Fruit fly (Drosophila melanogaster) whole organism, embryonic: ENCODE results near the gene Mbs.
A peak's percentile ranks its signal among the peaks of the same experiment; 100 is the strongest.

Experiments
- Bdp1 ChIP-seq: fragments of 200-800 bp; sonication (Bioruptor generic); optimal IDR thresholded peaks from 3 replicates; lab custom pipeline; 2016; ENCODE audit warnings: missing biosample characterization, missing genetic modification characterization
- CG10209 ChIP-seq: fragments of 200-800 bp; sonication (Bioruptor generic); optimal IDR thresholded peaks from 3 replicates; lab custom pipeline; 2017; ENCODE audit warnings: missing biosample characterization, mild to moderate bottlenecking, missing genetic modification characterization, missing genetic modification reagents
- CG1024 ChIP-seq: fragments of 200-800 bp; sonication (Bioruptor generic); IDR thresholded peaks from 2 replicates; pipeline ENCODE4 v1.3.6; 2022; ENCODE audit warnings: missing biosample characterization, missing genetic modification characterization
- CG10462 ChIP-seq: fragments of 200-800 bp; sonication (Bioruptor generic); optimal IDR thresholded peaks from 2 replicates; lab custom pipeline; 2016; ENCODE audit warnings: missing biosample characterization, missing genetic modification characterization
- CG12391 ChIP-seq: fragments of 200-800 bp; sonication (Bioruptor generic); optimal IDR thresholded peaks from 3 replicates; lab custom pipeline; 2018; ENCODE audit warnings: missing biosample characterization, mild to moderate bottlenecking, missing genetic modification characterization, moderate library complexity
- CG14050 ChIP-seq: fragments of 200-800 bp; sonication (Bioruptor generic); IDR thresholded peaks from 3 replicates; pipeline ENCODE4 v1.3.6; 2022; ENCODE audit warnings: missing biosample characterization, missing genetic modification characterization
- CG15514 ChIP-seq: fragments of 200-800 bp; sonication (Bioruptor generic); optimal IDR thresholded peaks from 3 replicates; lab custom pipeline; 2017; ENCODE audit warnings: missing biosample characterization, missing genetic modification characterization, mild to moderate bottlenecking, moderate library complexity, missing genetic modification reagents
- CG16815 ChIP-seq: fragments of 200-800 bp; sonication (Bioruptor generic); optimal IDR thresholded peaks from 3 replicates; lab custom pipeline; 2017; ENCODE audit warnings: missing biosample characterization, mild to moderate bottlenecking, missing genetic modification characterization
- CG16863 ChIP-seq: fragments of 200-800 bp; sonication (Bioruptor generic); optimal IDR thresholded peaks from 3 replicates; lab custom pipeline; 2016; ENCODE audit warnings: missing biosample characterization, missing genetic modification characterization
- CG17385 ChIP-seq: fragments of 200-800 bp; sonication (Bioruptor generic); optimal IDR thresholded peaks from 3 replicates; lab custom pipeline; 2018; ENCODE audit warnings: missing biosample characterization, mild to moderate bottlenecking, missing genetic modification characterization
- CG32767 ChIP-seq: fragments of 200-800 bp; sonication (Bioruptor generic); IDR thresholded peaks from 2 replicates; pipeline ENCODE4 v1.3.6; 2022; ENCODE audit warnings: missing biosample characterization, missing genetic modification characterization
- CG33213 ChIP-seq: fragments of 200-800 bp; sonication (Bioruptor generic); optimal IDR thresholded peaks from 3 replicates; lab custom pipeline; 2016; ENCODE audit warnings: missing biosample characterization, missing genetic modification characterization
- CG4328 ChIP-seq: fragments of 200-800 bp; sonication (Bioruptor generic); optimal IDR thresholded peaks from 3 replicates; lab custom pipeline; 2017; ENCODE audit warnings: missing biosample characterization, missing genetic modification reagents, missing genetic modification characterization
- CG43689 ChIP-seq: fragments of 200-800 bp; sonication (Bioruptor generic); IDR thresholded peaks from 2 replicates; pipeline ENCODE4 v1.3.6; 2022; ENCODE audit warnings: missing biosample characterization, missing genetic modification characterization
- CG4404 ChIP-seq: fragments of 200-800 bp; sonication (Bioruptor generic); IDR thresholded peaks from 2 replicates; pipeline ENCODE4 v1.3.6; 2022; ENCODE audit warnings: missing biosample characterization, missing genetic modification characterization
- CG4617 ChIP-seq: fragments of 200-800 bp; sonication (Bioruptor generic); optimal IDR thresholded peaks from 3 replicates; lab custom pipeline; 2016; ENCODE audit warnings: missing biosample characterization, missing genetic modification characterization, borderline replicate concordance
- CG4854 ChIP-seq: fragments of 200-800 bp; sonication (Bioruptor generic); optimal IDR thresholded peaks from 2 replicates; lab custom pipeline; 2016; ENCODE audit warnings: missing biosample characterization, missing genetic modification characterization, inconsistent platforms
- CG6791 ChIP-seq: fragments of 200-800 bp; sonication (Bioruptor generic); IDR thresholded peaks from 3 replicates; pipeline ENCODE4 v1.3.6; 2022; ENCODE audit warnings: missing biosample characterization, missing genetic modification characterization; ENCODE audit not compliant: partially characterized antibody
- CG8944 ChIP-seq: fragments of 200-800 bp; sonication (Bioruptor generic); optimal IDR thresholded peaks from 3 replicates; lab custom pipeline; 2016; ENCODE audit warnings: missing biosample characterization, missing genetic modification characterization
- CG9609 ChIP-seq: fragments of 200-800 bp; sonication (Bioruptor generic); optimal IDR thresholded peaks from 3 replicates; lab custom pipeline; 2016; ENCODE audit warnings: missing biosample characterization, missing genetic modification characterization
- D19A ChIP-seq: fragments of 200-800 bp; optimal IDR thresholded peaks from 3 replicates; lab custom pipeline; 2019; ENCODE audit warnings: missing biosample characterization, mild to moderate bottlenecking, missing genetic modification characterization, moderate library complexity
- Dip3 ChIP-seq: fragments of 200-800 bp; sonication (Bioruptor generic); optimal IDR thresholded peaks from 3 replicates; lab custom pipeline; 2016; ENCODE audit warnings: missing biosample characterization, missing genetic modification characterization
- Doc3 ChIP-seq: fragments of 200-800 bp; sonication (Bioruptor generic); IDR thresholded peaks from 3 replicates; pipeline ENCODE4 v1.3.6; 2022; ENCODE audit warnings: missing biosample characterization, missing genetic modification characterization; ENCODE audit not compliant: partially characterized antibody
- Eip74EF ChIP-seq, 2 experiments: fragments of 200-800 bp in 1 of 2; fragments of >200 bp in 1 of 2; sonication (Bioruptor generic) in 1 of 2; optimal IDR thresholded peaks; 2 replicates each; lab custom pipeline; 2017 to 2019; ENCODE audit warnings: missing biosample characterization in 2 of 2, missing genetic modification characterization in 2 of 2, mild to moderate bottlenecking in 1 of 2, moderate library complexity in 1 of 2
- Fer2 ChIP-seq: fragments of 200-800 bp; sonication (Bioruptor generic); optimal IDR thresholded peaks from 2 replicates; lab custom pipeline; 2018; ENCODE audit warnings: missing biosample characterization, mild to moderate bottlenecking, missing genetic modification characterization, moderate library complexity
- HLH3B ChIP-seq: fragments of 200-800 bp; sonication (Bioruptor generic); IDR thresholded peaks from 2 replicates; pipeline ENCODE4 v1.3.6; 2022; ENCODE audit warnings: missing biosample characterization, missing genetic modification characterization
- HLH54F ChIP-seq: fragments of 200-800 bp; sonication (Bioruptor generic); optimal IDR thresholded peaks from 3 replicates; lab custom pipeline; 2016; ENCODE audit warnings: missing biosample characterization, missing genetic modification characterization
- Hr78 ChIP-seq, 2 experiments: fragments of 200-800 bp in 1 of 2; fragments of >200 bp in 1 of 2; sonication (Bioruptor generic) in 1 of 2; optimal IDR thresholded peaks; 2 replicates each; lab custom pipeline; 2017 to 2019; ENCODE audit warnings: missing biosample characterization in 2 of 2, missing genetic modification characterization in 2 of 2, mild to moderate bottlenecking in 1 of 2, moderate library complexity in 1 of 2
- Jarid2 ChIP-seq: fragments of 200-800 bp; sonication (Bioruptor generic); optimal IDR thresholded peaks from 3 replicates; lab custom pipeline; 2017; ENCODE audit warnings: mild to moderate bottlenecking, missing biosample characterization, missing genetic modification reagents, missing genetic modification characterization
- Mad ChIP-seq: fragments of 200-800 bp; sonication (Bioruptor generic); optimal IDR thresholded peaks from 2 replicates; lab custom pipeline; 2016; ENCODE audit warnings: missing biosample characterization, missing genetic modification characterization
- Stat92E ChIP-seq, 3 experiments: fragments of >200 bp in 2 of 3; fragments of 200-800 bp in 1 of 3; sonication (Bioruptor generic) in 1 of 3; optimal IDR thresholded peaks; 2 replicates each; lab custom pipeline; 2017 to 2019; ENCODE audit warnings: missing biosample characterization in 3 of 3, missing genetic modification characterization in 3 of 3, mild to moderate bottlenecking in 1 of 3, moderate library complexity in 1 of 3
- ac ChIP-seq: fragments of 200-800 bp; sonication (Bioruptor generic); optimal IDR thresholded peaks from 3 replicates; lab custom pipeline; 2017; ENCODE audit warnings: missing biosample characterization, mild to moderate bottlenecking, missing genetic modification characterization
- al ChIP-seq: fragments of 200-800 bp; sonication (Bioruptor generic); IDR thresholded peaks from 2 replicates; pipeline ENCODE4 v1.3.6; 2022; ENCODE audit warnings: missing biosample characterization, missing genetic modification characterization
- ap ChIP-seq: fragments of 200-800 bp; sonication (Bioruptor generic); IDR thresholded peaks from 2 replicates; pipeline ENCODE4 v1.3.6; 2022; ENCODE audit warnings: missing biosample characterization, missing genetic modification characterization
- bbx ChIP-seq: fragments of 200-800 bp; sonication (Bioruptor generic); IDR thresholded peaks from 2 replicates; pipeline ENCODE4 v1.3.6; 2022; ENCODE audit warnings: missing biosample characterization, missing genetic modification characterization; ENCODE audit not compliant: partially characterized antibody
- crc ChIP-seq: fragments of 200-800 bp; sonication (Bioruptor generic); optimal IDR thresholded peaks from 2 replicates; lab custom pipeline; 2016; ENCODE audit warnings: missing biosample characterization, missing genetic modification characterization
- gfzf ChIP-seq: fragments of 200-800 bp; sonication (Bioruptor generic); optimal IDR thresholded peaks from 2 replicates; lab custom pipeline; 2016; ENCODE audit warnings: missing biosample characterization, mild to moderate bottlenecking, missing genetic modification characterization, moderate library complexity
- hbn ChIP-seq: fragments of 200-800 bp; sonication (Bioruptor generic); IDR thresholded peaks from 2 replicates; pipeline ENCODE4 v1.3.6; 2022; ENCODE audit warnings: missing biosample characterization, missing genetic modification characterization; ENCODE audit not compliant: partially characterized antibody
- jumu ChIP-seq: fragments of 200-800 bp; sonication (Bioruptor generic); optimal IDR thresholded peaks from 3 replicates; lab custom pipeline; 2016; ENCODE audit warnings: missing biosample characterization, missing genetic modification characterization
- lola ChIP-seq, 3 experiments: fragments of >200 bp in 2 of 3; fragments of 200-800 bp in 1 of 3; sonication (Bioruptor generic) in 1 of 3; optimal IDR thresholded peaks; 2 replicates each; lab custom pipeline; 2017 to 2019; ENCODE audit warnings: missing biosample characterization in 3 of 3, missing genetic modification characterization in 3 of 3, mild to moderate bottlenecking in 1 of 3, moderate library complexity in 1 of 3
- phol ChIP-seq: fragments of 200-800 bp; sonication (Bioruptor generic); optimal IDR thresholded peaks from 3 replicates; lab custom pipeline; 2018; ENCODE audit warnings: missing biosample characterization, mild to moderate bottlenecking, missing genetic modification characterization, moderate library complexity
- pros ChIP-seq: fragments of 200-800 bp; sonication (Bioruptor generic); optimal IDR thresholded peaks from 3 replicates; lab custom pipeline; 2019; ENCODE audit warnings: missing biosample characterization, mild to moderate bottlenecking, missing genetic modification characterization, moderate library complexity
- run ChIP-seq: fragments of 200-800 bp; sonication (Bioruptor generic); optimal IDR thresholded peaks from 3 replicates; lab custom pipeline; 2018; ENCODE audit warnings: missing biosample characterization, mild to moderate bottlenecking, missing genetic modification characterization
- sc ChIP-seq, 3 experiments: fragments of >200 bp in 2 of 3; fragments of 200-800 bp in 1 of 3; sonication (Bioruptor generic) in 1 of 3; optimal IDR thresholded peaks; 2 replicates in 2 of 3; 3 replicates in 1 of 3; lab custom pipeline; 2017; ENCODE audit warnings: mild to moderate bottlenecking in 1 of 3, missing biosample characterization in 1 of 3, missing genetic modification characterization in 1 of 3, missing genetic modification reagents in 1 of 3
- seq ChIP-seq: fragments of 200-800 bp; sonication (Bioruptor generic); IDR thresholded peaks from 2 replicates; pipeline ENCODE4 v1.3.6; 2022; ENCODE audit warnings: missing biosample characterization, missing genetic modification characterization
- slp2 ChIP-seq: fragments of 200-800 bp; sonication (Bioruptor generic); optimal IDR thresholded peaks from 2 replicates; lab custom pipeline; 2016; ENCODE audit warnings: missing biosample characterization, missing genetic modification characterization
- sug ChIP-seq: fragments of 200-800 bp; optimal IDR thresholded peaks from 2 replicates; lab custom pipeline; 2019; ENCODE audit warnings: missing biosample characterization, mild to moderate bottlenecking, missing genetic modification characterization, moderate library complexity
- zf30C ChIP-seq: fragments of 200-800 bp; sonication (Bioruptor generic); optimal IDR thresholded peaks from 3 replicates; lab custom pipeline; 2018; ENCODE audit warnings: missing biosample characterization, mild to moderate bottlenecking, missing genetic modification characterization

Gene Mbs

DNA sequence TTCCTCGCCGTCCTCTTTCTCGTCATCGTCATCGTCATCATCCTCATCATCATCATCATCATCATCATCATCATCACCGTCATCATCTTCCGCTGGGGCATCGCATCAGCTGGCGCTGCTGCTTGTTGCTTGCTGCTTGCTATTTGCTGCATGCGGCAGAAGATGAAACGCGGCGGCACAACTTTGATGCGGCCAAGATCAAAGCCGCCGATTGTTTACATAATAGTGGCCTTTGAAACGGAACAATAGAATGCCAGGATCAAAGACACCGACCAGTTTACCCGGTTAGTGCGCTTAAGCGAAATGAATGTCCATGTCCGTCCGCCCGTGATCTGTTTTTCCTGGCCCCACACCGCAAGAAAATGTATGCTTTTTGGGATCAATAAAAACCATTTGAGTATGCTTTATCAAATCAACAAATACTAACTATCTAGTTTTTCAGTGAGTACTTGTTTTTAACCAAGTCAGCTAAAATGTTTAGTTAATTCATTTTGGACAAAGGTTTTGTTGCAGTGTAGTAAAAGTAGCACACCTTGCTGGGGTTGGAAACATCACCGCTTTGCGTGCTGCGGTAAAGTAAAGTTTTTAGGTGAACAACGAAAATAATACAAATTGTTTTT lies 30.6 kb upstream of the Mbs start (continued):
- TF ChIP-seq CG6791 (GFP tag; lab: Robert Waterston, UW), result no peak
- TF ChIP-seq CG17385, result peak; percentile 6
- peak; percentile 65 for TF ChIP-seq D19A (tag; lab: Kevin White, UChicago)
- peak; percentile 66 for TF ChIP-seq CG16815 (GFP tag; lab: Kevin White, UChicago)
- TF ChIP-seq gfzf (GFP tag; lab: Kevin White, UChicago), result no peak
- TF ChIP-seq CG4854, result no peak
- TF ChIP-seq zf30C (GFP tag; lab: Kevin White, UChicago), result peak; percentile 80
- TF ChIP-seq CG1024 (GFP tag; lab: Robert Waterston, UW), result peak; percentile 58
- peak; percentile 14 for TF ChIP-seq HLH54F (GFP tag; lab: Kevin White, UChicago)
- no peak for TF ChIP-seq pros (GFP tag; lab: Kevin White, UChicago)
- TF ChIP-seq HLH3B (GFP tag; lab: Robert Waterston, UW), result no peak
- TF ChIP-seq Jarid2 (GFP tag; lab: Kevin White, UChicago), result no peak
- TF ChIP-seq slp2 (GFP tag; lab: Kevin White, UChicago), result peak; percentile 41
- TF ChIP-seq CG4404 (GFP tag; lab: Robert Waterston, UW), result peak; percentile 79
- TF ChIP-seq CG43689 (GFP tag; lab: Robert Waterston, UW), result no peak
- no peak for TF ChIP-seq Stat92E (GFP tag; optimal IDR thresholded peaks at IDR 0.05; lab: Kevin White, UChicago)
- TF ChIP-seq CG12391 (tag; lab: Kevin White, UChicago), result peak; percentile 69
- peak; percentile 42 for TF ChIP-seq CG10209
- peak in 1 of 3 experiments; percentile 80 for TF ChIP-seq lola (GFP tag; optimal IDR thresholded peaks at IDR 0.05; lab: Kevin White, UChicago)
- TF ChIP-seq CG4328 (GFP tag; lab: Kevin White, UChicago), result no peak
- TF ChIP-seq run (tag; lab: Kevin White, UChicago), result no peak
- no peak for TF ChIP-seq bbx (GFP tag; lab: Robert Waterston, UW)
- peak; percentile 47 for TF ChIP-seq CG10462 (GFP tag; lab: Kevin White, UChicago)
- no peak for TF ChIP-seq Eip74EF (GFP tag; optimal IDR thresholded peaks at IDR 0.05; lab: Kevin White, UChicago)
- TF ChIP-seq ap (GFP tag; lab: Robert Waterston, UW), result no peak
- peak; percentile 76 for TF ChIP-seq phol
- TF ChIP-seq Bdp1 (GFP tag; lab: Kevin White, UChicago), result peak; percentile 30
- TF ChIP-seq seq (GFP tag; lab: Robert Waterston, UW), result no peak
- TF ChIP-seq CG32767 (GFP tag; lab: Robert Waterston, UW), result no peak
- TF ChIP-seq CG8944, result peak; percentile 46
- no peak for TF ChIP-seq sug
- no peak for TF ChIP-seq Dip3 (GFP tag; lab: Kevin White, UChicago)
- TF ChIP-seq CG16863 (GFP tag; lab: Kevin White, UChicago), result peak; percentile 41
- TF ChIP-seq Mad (GFP tag; lab: Kevin White, UChicago), result peak; percentile 21
- TF ChIP-seq CG9609, result peak; percentile 4
- peak; percentile 20 for TF ChIP-seq CG4617 (GFP tag; lab: Kevin White, UChicago)
- no peak for TF ChIP-seq Fer2 (tag; lab: Kevin White, UChicago)
- TF ChIP-seq Hr78 (GFP tag; optimal IDR thresholded peaks at IDR 0.05; lab: Kevin White, UChicago), result no peak
- TF ChIP-seq al (GFP tag; lab: Robert Waterston, UW), result no peak
- peak; percentile 1 for TF ChIP-seq CG33213
- no peak for TF ChIP-seq hbn
- TF ChIP-seq sc (optimal IDR thresholded peaks at IDR 0.05; lab: Kevin White, UChicago), result no peak
- no peak for TF ChIP-seq sc (GFP tag; optimal IDR thresholded peaks at IDR 0.05; lab: Kevin White, UChicago)
- no peak for TF ChIP-seq CG15514 (GFP tag; lab: Kevin White, UChicago)
- TF ChIP-seq Doc3 (GFP tag; lab: Robert Waterston, UW), result no peak
- TF ChIP-seq CG14050, result no peak
- peak; percentile 29 for TF ChIP-seq jumu (GFP tag; lab: Kevin White, UChicago)
- peak; percentile 3 for TF ChIP-seq crc (GFP tag; lab: Kevin White, UChicago)
- peak; percentile 69 for TF ChIP-seq ac (GFP tag; lab: Kevin White, UChicago)
